Worm (Caenorhabditis elegans) whole organism, young adult: ENCODE measurements around the gene R10E9.4.

Experiments used
- C17E4.6 ChIP-seq: fragments of 200-800 bp; sonication (Bioruptor generic); IDR thresholded peaks from 2 replicates; pipeline ENCODE4 v1.3.6; 2022; ENCODE audit warnings: missing genetic modification reagents, missing genetic modification characterization, missing compliant biosample characterization
- F22D6.2 ChIP-seq: sonication (generic microtip); optimal IDR thresholded peaks from 2 replicates; lab custom pipeline; 2016; ENCODE audit warnings: mild to moderate bottlenecking, missing genetic modification characterization, missing compliant biosample characterization
- F23B12.7 ChIP-seq: sonication (generic microtip); optimal IDR thresholded peaks from 2 replicates; lab custom pipeline; 2017; ENCODE audit warnings: missing genetic modification characterization, mild to moderate bottlenecking, missing compliant biosample characterization, antibody characterized with exemption, moderate library complexity; ENCODE audit not compliant: insufficient read depth
- F33H1.4 ChIP-seq: fragments of 200-800 bp; sonication (Bioruptor generic); IDR thresholded peaks from 2 replicates; pipeline ENCODE4 v1.3.6; 2022; ENCODE audit warnings: missing genetic modification reagents, missing genetic modification characterization, missing compliant biosample characterization
- K11D2.4 ChIP-seq: fragments of 200-800 bp; sonication (Bioruptor generic); IDR thresholded peaks from 2 replicates; pipeline ENCODE4 v1.3.6; 2022; ENCODE audit warnings: missing genetic modification reagents, missing genetic modification characterization, missing compliant biosample characterization
- K12H6.12 ChIP-seq: fragments of 200-800 bp; sonication (Bioruptor generic); optimal IDR thresholded peaks from 2 replicates; lab custom pipeline; 2018; ENCODE audit warnings: mild to moderate bottlenecking, missing genetic modification characterization, missing compliant biosample characterization
- T07F8.4 ChIP-seq: sonication (generic microtip); optimal IDR thresholded peaks from 2 replicates; lab custom pipeline; 2016; ENCODE audit warnings: mild to moderate bottlenecking, missing genetic modification characterization, moderate library complexity, missing compliant biosample characterization
- T26A5.8 ChIP-seq: sonication (generic microtip); optimal IDR thresholded peaks from 2 replicates; lab custom pipeline; 2016; ENCODE audit warnings: missing genetic modification characterization, missing compliant biosample characterization
- Y53F4B.3 ChIP-seq: fragments of 200-800 bp; sonication (Bioruptor generic); IDR thresholded peaks from 2 replicates; pipeline ENCODE4 v1.3.6; 2022; ENCODE audit warnings: missing genetic modification reagents, missing genetic modification characterization, missing compliant biosample characterization
- Y67H2A.10 ChIP-seq: fragments of 200-800 bp; sonication (Bioruptor generic); conservative IDR thresholded peaks from 2 replicates; pipeline ENCODE4 v1.3.6; 2022; ENCODE audit warnings: missing genetic modification reagents, missing genetic modification characterization, missing compliant biosample characterization
- Y79H2A.3 ChIP-seq: fragments of 200-800 bp; sonication (Bioruptor generic); conservative IDR thresholded peaks from 2 replicates; pipeline ENCODE4 v1.3.6; 2022; ENCODE audit warnings: missing genetic modification reagents, missing genetic modification characterization, missing compliant biosample characterization
- Y95B8A.8 ChIP-seq: fragments of 200-800 bp; sonication (Bioruptor generic); IDR thresholded peaks from 2 replicates; pipeline ENCODE4 v1.3.6; 2022; ENCODE audit warnings: missing genetic modification reagents, missing genetic modification characterization, missing compliant biosample characterization
- akir-1 ChIP-seq: fragments of 200-800 bp; sonication (Bioruptor generic); optimal IDR thresholded peaks from 2 replicates; lab custom pipeline; 2018; ENCODE audit warnings: mild to moderate bottlenecking, missing genetic modification characterization, moderate library complexity, missing compliant biosample characterization
- aptf-2 ChIP-seq: fragments of 200-800 bp; sonication (Bioruptor generic); conservative IDR thresholded peaks from 2 replicates; pipeline ENCODE4 v1.3.6; 2022; ENCODE audit warnings: missing genetic modification reagents, missing genetic modification characterization, missing compliant biosample characterization
- atf-7 ChIP-seq: sonication (generic microtip); optimal IDR thresholded peaks from 2 replicates; lab custom pipeline; 2017; ENCODE audit warnings: mild to moderate bottlenecking, missing genetic modification characterization, missing compliant biosample characterization
- ccch-3 ChIP-seq: fragments of 200-800 bp; sonication (Bioruptor generic); optimal IDR thresholded peaks from 2 replicates; lab custom pipeline; 2018; ENCODE audit warnings: mild to moderate bottlenecking, missing genetic modification characterization, missing compliant biosample characterization
- ceh-27 ChIP-seq: fragments of 200-800 bp; sonication (Bioruptor generic); optimal IDR thresholded peaks from 2 replicates; lab custom pipeline; 2018; ENCODE audit warnings: mild to moderate bottlenecking, missing genetic modification characterization, moderate library complexity, missing compliant biosample characterization
- chd-7 ChIP-seq: sonication (generic microtip); optimal IDR thresholded peaks from 2 replicates; lab custom pipeline; 2016; ENCODE audit warnings: mild to moderate bottlenecking, missing genetic modification characterization, moderate library complexity, missing compliant biosample characterization
- dpff-1 ChIP-seq: sonication (generic microtip); optimal IDR thresholded peaks from 2 replicates; lab custom pipeline; 2017; ENCODE audit warnings: mild to moderate bottlenecking, missing genetic modification characterization, missing compliant biosample characterization
- fkh-3 ChIP-seq: sonication (generic microtip); optimal IDR thresholded peaks from 2 replicates; lab custom pipeline; 2016; ENCODE audit warnings: mild to moderate bottlenecking, missing genetic modification characterization, missing compliant biosample characterization
- him-1 ChIP-seq: sonication (generic microtip); optimal IDR thresholded peaks from 2 replicates; lab custom pipeline; 2016; ENCODE audit warnings: missing genotype, missing genetic modification reagents, missing genetic modification characterization, missing compliant biosample characterization
- hlh-26 ChIP-seq: fragments of 200-800 bp; sonication (Bioruptor generic); conservative IDR thresholded peaks from 2 replicates; pipeline ENCODE4 v1.3.6; 2022; ENCODE audit warnings: missing genetic modification reagents, missing genetic modification characterization, missing compliant biosample characterization
- hmg-20 ChIP-seq: fragments of 200-800 bp; sonication (Bioruptor generic); IDR thresholded peaks from 2 replicates; pipeline ENCODE4 v1.3.6; 2022; ENCODE audit warnings: missing genetic modification reagents, missing genetic modification characterization, missing compliant biosample characterization
- lag-1 ChIP-seq: fragments of 200-800 bp; sonication (Bioruptor generic); IDR thresholded peaks from 2 replicates; pipeline ENCODE4 v1.3.6; 2022; ENCODE audit warnings: missing genetic modification reagents, missing genetic modification characterization, missing compliant biosample characterization
- let-526 ChIP-seq: fragments of 200-800 bp; sonication (Bioruptor generic); IDR thresholded peaks from 2 replicates; pipeline ENCODE4 v1.3.6; 2022; ENCODE audit warnings: missing genetic modification reagents, missing genetic modification characterization, missing compliant biosample characterization
- lin-35 ChIP-seq, 3 experiments: fragments of 150-350 bp in 2 of 3; sonication (generic microtip) in 1 of 3; optimal IDR thresholded peaks; 2 replicates each; lab custom pipeline; 2014 to 2018; ENCODE audit warnings: missing biosample characterization in 3 of 3, missing genetic modification characterization in 3 of 3, missing genetic modification reagents in 3 of 3
- lsl-1 ChIP-seq: fragments of 200-800 bp; sonication (Bioruptor generic); optimal IDR thresholded peaks from 2 replicates; lab custom pipeline; 2018; ENCODE audit warnings: mild to moderate bottlenecking, missing genetic modification characterization, moderate library complexity, missing compliant biosample characterization
- madf-3 ChIP-seq: fragments of 200-800 bp; sonication (Bioruptor generic); IDR thresholded peaks from 2 replicates; pipeline ENCODE4 v1.3.6; 2022; ENCODE audit warnings: missing genetic modification reagents, missing genetic modification characterization, missing compliant biosample characterization
- madf-6 ChIP-seq: fragments of 200-800 bp; sonication (Bioruptor generic); IDR thresholded peaks from 2 replicates; pipeline ENCODE4 v1.3.6; 2022; ENCODE audit warnings: missing genetic modification reagents, missing genetic modification characterization, missing compliant biosample characterization
- mel-28 ChIP-seq: sonication (generic microtip); optimal IDR thresholded peaks from 2 replicates; lab custom pipeline; 2016; ENCODE audit warnings: borderline replicate concordance, mild to moderate bottlenecking, missing genetic modification characterization, missing compliant biosample characterization
- nhr-120 ChIP-seq: fragments of 200-800 bp; sonication (Bioruptor generic); IDR thresholded peaks from 2 replicates; pipeline ENCODE4 v1.3.6; 2022; ENCODE audit warnings: missing genetic modification characterization, missing compliant biosample characterization
- nhr-179 ChIP-seq: sonication (generic microtip); optimal IDR thresholded peaks from 2 replicates; lab custom pipeline; 2016; ENCODE audit warnings: mild to moderate bottlenecking, missing genetic modification characterization, missing compliant biosample characterization
- nhr-27 ChIP-seq: fragments of 200-800 bp; sonication (Bioruptor generic); optimal IDR thresholded peaks from 2 replicates; lab custom pipeline; 2018; ENCODE audit warnings: mild to moderate bottlenecking, missing genetic modification characterization, moderate library complexity, missing compliant biosample characterization
- pha-4 ChIP-seq: fragments of 150-350 bp; sonication (generic microtip); optimal IDR thresholded peaks from 2 replicates; lab custom pipeline; 2014; ENCODE audit warnings: missing biosample characterization, missing genetic modification reagents, missing genetic modification characterization
- rcor-1 ChIP-seq: fragments of 200-800 bp; sonication (Bioruptor generic); IDR thresholded peaks from 2 replicates; pipeline ENCODE4 v1.3.6; 2022; ENCODE audit warnings: missing genetic modification reagents, missing genetic modification characterization, missing compliant biosample characterization
- rec-8 ChIP-seq, 2 experiments: sonication (generic microtip); optimal IDR thresholded peaks; 2 replicates each; lab custom pipeline; 2016; ENCODE audit warnings: mild to moderate bottlenecking in 2 of 2, missing genetic modification characterization in 2 of 2, missing genetic modification reagents in 2 of 2, missing genotype in 2 of 2, missing biosample characterization in 1 of 2, missing compliant biosample characterization in 1 of 2, moderate library complexity in 1 of 2
- repo-1 ChIP-seq: sonication (generic microtip); optimal IDR thresholded peaks from 2 replicates; lab custom pipeline; 2017; ENCODE audit warnings: mild to moderate bottlenecking, missing genetic modification characterization, missing compliant biosample characterization
- sdz-38 ChIP-seq: sonication (generic microtip); optimal IDR thresholded peaks from 2 replicates; lab custom pipeline; 2016; ENCODE audit warnings: missing genotype, missing genetic modification characterization, missing compliant biosample characterization
- sea-2 ChIP-seq: fragments of 200-800 bp; sonication (Bioruptor generic); IDR thresholded peaks from 2 replicates; pipeline ENCODE4 v1.3.6; 2022; ENCODE audit warnings: missing genetic modification characterization, missing compliant biosample characterization
- snpc-1.1 ChIP-seq: sonication (generic microtip); optimal IDR thresholded peaks from 2 replicates; lab custom pipeline; 2017; ENCODE audit warnings: missing genetic modification characterization, mild to moderate bottlenecking, missing compliant biosample characterization, antibody characterized with exemption, moderate library complexity, missing genotype, missing genetic modification reagents; ENCODE audit not compliant: insufficient read depth
- snpc-4 ChIP-seq, 5 experiments: fragments of 150-350 bp in 1 of 5; sonication (generic microtip) in 4 of 5; optimal IDR thresholded peaks; 2 replicates each; lab custom pipeline; 2014 to 2018; ENCODE audit warnings: missing genetic modification characterization in 5 of 5, missing biosample characterization in 3 of 5, antibody characterized with exemption in 2 of 5, mild to moderate bottlenecking in 2 of 5, missing compliant biosample characterization in 2 of 5, missing genotype in 2 of 5, moderate library complexity in 2 of 5, missing genetic modification reagents in 1 of 5
- tlf-1 ChIP-seq: fragments of 200-800 bp; sonication (Bioruptor generic); optimal IDR thresholded peaks from 2 replicates; lab custom pipeline; 2018; ENCODE audit warnings: mild to moderate bottlenecking, missing genetic modification characterization, missing compliant biosample characterization
- unc-62 ChIP-seq: fragments of 150-350 bp; optimal IDR thresholded peaks from 2 replicates; lab custom pipeline; 2014; ENCODE audit warnings: missing biosample characterization, missing genetic modification reagents, missing genetic modification characterization
- ztf-18 ChIP-seq: sonication (generic microtip); optimal IDR thresholded peaks from 2 replicates; lab custom pipeline; 2016; ENCODE audit warnings: missing genotype, mild to moderate bottlenecking, missing genetic modification characterization, missing compliant biosample characterization
- ztf-22 ChIP-seq: fragments of 200-800 bp; sonication (Bioruptor generic); optimal IDR thresholded peaks from 2 replicates; lab custom pipeline; 2018; ENCODE audit warnings: mild to moderate bottlenecking, missing genetic modification characterization, moderate library complexity, missing compliant biosample characterization
- ztf-26 ChIP-seq: sonication (generic microtip); optimal IDR thresholded peaks from 2 replicates; lab custom pipeline; 2017; ENCODE audit warnings: missing genetic modification characterization, missing compliant biosample characterization
- ztf-3 ChIP-seq: fragments of 200-800 bp; sonication (Bioruptor generic); optimal IDR thresholded peaks from 2 replicates; lab custom pipeline; 2018; ENCODE audit warnings: mild to moderate bottlenecking, missing genetic modification characterization, missing compliant biosample characterization

Gene R10E9.4

ce11 chrIII:4015382-4015986, 42.9 kb upstream of the R10E9.4 start (continued):
- TF ChIP-seq Y53F4B.3 (GFP tag; lab: Robert Waterston, UW): no peak
- TF ChIP-seq mel-28 (tag; lab: Kevin White, UChicago): no peak
- TF ChIP-seq lag-1 (GFP tag; lab: Robert Waterston, UW): no peak
- no peak for TF ChIP-seq akir-1
- peak; percentile 25 for TF ChIP-seq K12H6.12
- peak; percentile 79 for TF ChIP-seq madf-6 (GFP tag; lab: Robert Waterston, UW)
- peak; percentile 63; the same call in 1 of the 2 replicates for TF ChIP-seq aptf-2
- no peak for TF ChIP-seq snpc-1.1 (tag; lab: Kevin White, UChicago)
- peak; percentile 84 for TF ChIP-seq madf-3 (GFP tag; lab: Robert Waterston, UW)
- TF ChIP-seq chd-7: peak; percentile 83
- no peak for TF ChIP-seq hlh-26 (GFP tag; lab: Robert Waterston, UW)
- TF ChIP-seq let-526: no peak
- TF ChIP-seq F23B12.7 (tag; lab: Kevin White, UChicago): peak; percentile 40
- TF ChIP-seq pha-4 (tag; lab: Kevin White, UChicago): no peak
- no peak for TF ChIP-seq hmg-20 (GFP tag; lab: Robert Waterston, UW)
- peak; percentile 82 for TF ChIP-seq repo-1 (tag; lab: Kevin White, UChicago)
- peak; percentile 97 for TF ChIP-seq Y79H2A.3
- peak; percentile 86 for TF ChIP-seq Y95B8A.8 (GFP tag; lab: Robert Waterston, UW)
- peak; percentile 64 for TF ChIP-seq ztf-18 (tag; lab: Kevin White, UChicago)
- no peak for TF ChIP-seq T07F8.4
- no peak for TF ChIP-seq nhr-120 (GFP tag; lab: Robert Waterston, UW)
- TF ChIP-seq ztf-22 (GFP tag; lab: Kevin White, UChicago): no peak
- TF ChIP-seq nhr-27 (tag; lab: Kevin White, UChicago): no peak
- no peak for TF ChIP-seq nhr-179 (tag; lab: Kevin White, UChicago)
- TF ChIP-seq rcor-1 (GFP tag; lab: Robert Waterston, UW): peak; percentile 53
- no peak for TF ChIP-seq dpff-1 (tag; lab: Kevin White, UChicago)
- TF ChIP-seq ztf-3 (GFP tag; lab: Kevin White, UChicago): no peak
- no peak for TF ChIP-seq ztf-26 (tag; lab: Kevin White, UChicago)
- peak; percentile 41 for TF ChIP-seq T26A5.8 (tag; lab: Kevin White, UChicago)
- TF ChIP-seq rec-8 (tag; optimal IDR thresholded peaks at IDR 0.05; lab: Kevin White, UChicago): no peak
- TF ChIP-seq ccch-3 (GFP tag; lab: Kevin White, UChicago): no peak
- TF ChIP-seq sdz-38 (tag; lab: Kevin White, UChicago): no peak
- TF ChIP-seq snpc-4 (GFP tag; optimal IDR thresholded peaks at IDR 0.05; lab: Kevin White, UChicago): peak; percentile 57
- TF ChIP-seq snpc-4 (tag; optimal IDR thresholded peaks at IDR 0.05; lab: Kevin White, UChicago): peak in 1 of 4 experiments; percentile 46
- TF ChIP-seq sea-2: no peak
- no peak for TF ChIP-seq Y67H2A.10 (GFP tag; lab: Robert Waterston, UW)
- no peak for TF ChIP-seq him-1 (tag; lab: Kevin White, UChicago)
- TF ChIP-seq lin-35 (GFP tag; optimal IDR thresholded peaks at IDR 0.05; lab: Kevin White, UChicago): peak in 2 of 3 experiments; percentile 43 to 65
- peak; percentile 72; the same call in 1 of the 2 replicates for TF ChIP-seq C17E4.6 (GFP tag; lab: Robert Waterston, UW)
- TF ChIP-seq ceh-27: peak; percentile 19
- TF ChIP-seq unc-62 (GFP tag; lab: Kevin White, UChicago): no peak
- TF ChIP-seq F33H1.4 (GFP tag; lab: Robert Waterston, UW): no peak
- TF ChIP-seq fkh-3: peak; percentile 46
- TF ChIP-seq K11D2.4 (GFP tag; lab: Robert Waterston, UW): no peak
- peak; percentile 43 for TF ChIP-seq atf-7 (tag; lab: Kevin White, UChicago)
- peak; percentile 7 for TF ChIP-seq lsl-1 (GFP tag; lab: Kevin White, UChicago)
- TF ChIP-seq tlf-1: peak; percentile 77
- no peak for TF ChIP-seq F22D6.2
